Fruit fly (Drosophila melanogaster): ENCODE data around the gene cu.

- no peak for TF ChIP-seq CTCF (optimal IDR thresholded peaks at IDR 0.05)
- no peak for TF ChIP-seq CG8478 (optimal IDR thresholded peaks at IDR 0.05)
Observed at dm6 chr3R:11175777-11176176, 21.6 kb upstream of the cu start.

Data from S2 (cell line).